Worm (Caenorhabditis elegans) whole organism, L4 larva: ENCODE results near the gene C06E7.88.

Source experiments
- R02D3.7 ChIP-seq: fragments of 150-350 bp; sonication (generic microtip); optimal IDR thresholded peaks from 3 replicates; lab custom pipeline; 2014; ENCODE audit warnings: missing biosample characterization, missing genetic modification characterization
- ceh-82 ChIP-seq: sonication (generic microtip); optimal IDR thresholded peaks from 2 replicates; lab custom pipeline; 2017; ENCODE audit warnings: missing biosample characterization, missing genetic modification characterization
- dpl-1 ChIP-seq: fragments of 150-350 bp; optimal IDR thresholded peaks from 2 replicates; lab custom pipeline; 2014; ENCODE audit warnings: missing biosample characterization, missing genetic modification reagents, missing genetic modification characterization
- lin-38 ChIP-seq: fragments of 200-800 bp; sonication (Bioruptor generic); IDR thresholded peaks from 2 replicates; pipeline ENCODE4 v1.3.6; 2022; ENCODE audit warnings: missing genetic modification reagents, missing genetic modification characterization, missing compliant biosample characterization
- snpc-1.2 ChIP-seq: fragments of 200-800 bp; sonication (Bioruptor generic); IDR thresholded peaks from 2 replicates; pipeline ENCODE4 v1.3.6; 2022; ENCODE audit warnings: missing genetic modification reagents, missing genetic modification characterization, missing compliant biosample characterization
- zag-1 ChIP-seq: fragments of 150-350 bp; optimal IDR thresholded peaks from 2 replicates; lab custom pipeline; 2014; ENCODE audit warnings: missing biosample characterization, missing genetic modification characterization

ce11 chrIV:5903305-5903778, 36.3 kb upstream of the C06E7.88 start, which contains the start of gene H04M03.12:
- TF ChIP-seq lin-38 (GFP tag; lab: Robert Waterston, UW) (no peak), ceh-82 (tag; lab: Kevin White, UChicago) (no peak), dpl-1 (GFP tag; lab: Kevin White, UChicago) (no peak), zag-1 (tag; lab: Kevin White, UChicago) (no peak), snpc-1.2 (GFP tag; lab: Robert Waterston, UW) (no peak), R02D3.7 (tag; lab: Kevin White, UChicago) (no peak)
